Fruit fly (Drosophila melanogaster): ENCODE results near the gene sturkopf.

sturkopf gene

DNA sequence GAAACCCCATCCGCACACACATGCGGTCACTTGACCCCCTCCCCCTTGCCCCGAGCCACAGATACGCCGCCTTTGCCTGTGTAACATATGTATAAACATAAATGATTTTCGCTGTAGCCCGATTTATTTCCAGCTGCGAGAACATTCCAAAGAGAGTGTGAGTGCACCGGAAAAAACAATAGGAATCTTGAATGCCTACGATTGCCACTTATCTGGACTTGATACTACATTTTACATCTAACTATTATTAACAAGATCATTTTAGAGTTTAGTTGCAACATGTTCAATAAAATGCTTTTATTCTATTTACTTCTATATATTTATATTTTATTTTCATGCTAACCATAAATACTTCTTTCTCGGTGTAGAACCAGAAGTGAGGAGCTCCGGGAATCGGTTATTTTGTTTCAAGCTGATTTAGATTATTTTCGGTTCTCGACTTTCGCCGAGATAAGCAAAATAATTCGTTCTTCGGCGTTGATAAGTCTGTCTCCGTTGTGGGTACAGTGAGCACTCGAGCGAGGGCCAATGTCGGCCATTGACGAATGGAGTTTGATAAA lies 13.0 kb downstream of the sturkopf start (continued):
- TF ChIP-seq GATAd (GFP tag; optimal IDR thresholded peaks at IDR 0.05) = no peak

DNA sequence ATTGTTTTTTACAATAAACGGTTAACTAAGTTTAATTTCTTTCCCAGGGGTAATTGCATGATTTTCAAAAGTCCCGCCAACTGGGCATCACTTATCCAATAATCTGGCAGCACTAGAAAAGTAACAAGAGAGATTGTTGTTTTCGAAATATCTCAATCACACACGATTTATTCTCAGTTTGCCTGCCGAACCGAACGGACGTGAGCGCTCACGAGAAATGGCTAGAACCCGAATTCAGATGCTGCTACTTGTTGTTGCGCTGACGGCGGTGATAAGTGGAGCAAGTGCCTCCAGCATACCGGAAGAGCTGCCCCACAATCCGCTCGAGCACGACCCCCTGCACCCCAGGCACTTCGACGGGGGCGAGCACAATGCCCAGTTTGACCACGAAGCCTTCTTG lies 14.7 kb downstream of the sturkopf start, which contains the start of gene scf:
TSS of gene scf (plus strand) at position 164 of the 400 bp plus-strand sequence.
- TF ChIP-seq br (GFP tag; optimal IDR thresholded peaks at IDR 0.05) (no peak), HLH106 (tag; optimal IDR thresholded peaks at IDR 0.05) (no peak), Dif (GFP tag; optimal IDR thresholded peaks at IDR 0.05; ENCODE audit: partially characterized antibody) (peak; percentile 57), woc (GFP tag; optimal IDR thresholded peaks at IDR 0.05) (peak; percentile 4), Rel (GFP tag; optimal IDR thresholded peaks at IDR 0.05) (no peak), Rel (tag; optimal IDR thresholded peaks at IDR 0.05) (peak; percentile 58), fru (GFP tag; optimal IDR thresholded peaks at IDR 0.05) (peak; percentile 99), Myc (optimal IDR thresholded peaks at IDR 0.05) (peak; percentile 63), Sp1 (GFP tag; optimal IDR thresholded peaks at IDR 0.05) (peak; percentile 22)

DNA sequence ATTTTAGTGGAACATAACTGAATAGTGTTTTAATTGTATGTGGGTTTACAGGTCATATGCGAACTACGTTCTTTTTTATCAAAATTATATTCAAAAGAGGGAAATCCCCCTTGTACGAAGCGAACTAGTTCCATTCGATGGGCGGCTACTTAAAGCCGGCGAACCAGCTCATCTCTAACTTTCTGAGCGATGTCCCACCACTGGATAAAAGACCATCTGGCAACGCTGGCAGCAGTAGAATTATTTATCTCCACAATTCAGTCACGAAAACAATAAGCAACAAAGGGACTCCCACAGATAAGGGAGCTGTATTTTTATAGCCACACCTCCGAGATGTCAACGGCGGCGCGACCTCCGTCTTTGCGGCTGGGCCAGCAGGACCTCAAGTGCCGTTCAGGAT lies 17.5 kb downstream of the sturkopf start, which contains the start of gene Rabex-5:
TSS of gene Rabex-5 (plus strand) at position 221 of the 400 bp plus-strand sequence.
- peak in 1 of 2 experiments; percentile 43 for TF ChIP-seq foxo (GFP tag; optimal IDR thresholded peaks at IDR 0.05)
- TF ChIP-seq jim (GFP tag; optimal IDR thresholded peaks at IDR 0.05) = no peak
- no peak for TF ChIP-seq lola (GFP tag; optimal IDR thresholded peaks at IDR 0.05)
- peak; percentile 18 for TF ChIP-seq Hr83 (GFP tag; optimal IDR thresholded peaks at IDR 0.05; ENCODE audit: poor library complexity, severe bottlenecking)
- TF ChIP-seq psq (GFP tag; optimal IDR thresholded peaks at IDR 0.05) = no peak
- TF ChIP-seq fru (GFP tag; optimal IDR thresholded peaks at IDR 0.05) = no peak
- no peak for TF ChIP-seq CrebA (GFP tag; optimal IDR thresholded peaks at IDR 0.05; ENCODE audit: borderline replicate concordance)
- peak; percentile 28 for TF ChIP-seq rgr (GFP tag; optimal IDR thresholded peaks at IDR 0.05)
- no peak for TF ChIP-seq OdsH (GFP tag; optimal IDR thresholded peaks at IDR 0.05)
- peak; percentile 33 for TF ChIP-seq HLH106 (tag; optimal IDR thresholded peaks at IDR 0.05)
- no peak for TF ChIP-seq dmrt93B (GFP tag; optimal IDR thresholded peaks at IDR 0.05)
- TF ChIP-seq ey (GFP tag; optimal IDR thresholded peaks at IDR 0.05) = peak; percentile 16
- TF ChIP-seq tai (GFP tag; optimal IDR thresholded peaks at IDR 0.05) = no peak
- TF ChIP-seq Abd-B (GFP tag; optimal IDR thresholded peaks at IDR 0.05) = no peak
- no peak for TF ChIP-seq Dif (GFP tag; optimal IDR thresholded peaks at IDR 0.05; ENCODE audit: partially characterized antibody)
- no peak for TF ChIP-seq Hnf4 (GFP tag; optimal IDR thresholded peaks at IDR 0.05)
- TF ChIP-seq woc (GFP tag; optimal IDR thresholded peaks at IDR 0.05) = peak; percentile 55
- TF ChIP-seq br (GFP tag; optimal IDR thresholded peaks at IDR 0.05) = no peak
- no peak for TF ChIP-seq brk (GFP tag; optimal IDR thresholded peaks at IDR 0.05)
- no peak for TF ChIP-seq Rel (GFP tag; optimal IDR thresholded peaks at IDR 0.05)
- TF ChIP-seq Rel (tag; optimal IDR thresholded peaks at IDR 0.05) = peak; percentile 100
- no peak for TF ChIP-seq dsf (GFP tag; optimal IDR thresholded peaks at IDR 0.05; ENCODE audit: borderline replicate concordance)
- TF ChIP-seq Myc (optimal IDR thresholded peaks at IDR 0.05) = no peak
- TF ChIP-seq CG32264 (GFP tag; optimal IDR thresholded peaks at IDR 0.05) = no peak
- no peak for TF ChIP-seq GATAd (GFP tag; optimal IDR thresholded peaks at IDR 0.05)
- TF ChIP-seq N (GFP tag; optimal IDR thresholded peaks at IDR 0.05) = no peak

DNA sequence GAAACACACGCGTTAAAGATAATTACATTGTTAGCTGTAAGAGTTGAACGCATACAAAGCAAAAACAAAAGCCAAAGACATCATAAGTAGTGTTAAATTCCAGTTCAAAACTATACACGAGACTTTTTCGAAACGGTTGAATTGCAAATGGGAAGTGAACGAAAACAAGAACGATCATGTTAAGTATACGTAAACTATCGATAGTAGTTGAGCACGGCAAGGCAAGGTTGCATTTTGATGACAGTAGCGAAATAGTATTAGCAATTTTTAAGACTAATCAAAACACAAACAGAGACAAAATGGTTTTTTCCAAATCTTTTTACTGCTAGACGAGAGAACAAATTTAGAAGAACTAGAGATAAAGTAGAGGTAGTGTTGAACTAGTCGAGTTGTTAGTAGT lies 18.3 kb downstream of the sturkopf start:
- no peak for TF ChIP-seq brk (GFP tag; optimal IDR thresholded peaks at IDR 0.05)
- TF ChIP-seq br (GFP tag; optimal IDR thresholded peaks at IDR 0.05) = no peak
- TF ChIP-seq N (GFP tag; optimal IDR thresholded peaks at IDR 0.05) = no peak
- no peak for TF ChIP-seq dmrt93B (GFP tag; optimal IDR thresholded peaks at IDR 0.05)
- no peak for TF ChIP-seq lola (GFP tag; optimal IDR thresholded peaks at IDR 0.05)
- no peak for TF ChIP-seq Hnf4 (GFP tag; optimal IDR thresholded peaks at IDR 0.05)
- TF ChIP-seq ey (GFP tag; optimal IDR thresholded peaks at IDR 0.05) = no peak
- TF ChIP-seq pan (optimal IDR thresholded peaks at IDR 0.05) = no peak
- no peak for TF ChIP-seq HLH106 (tag; optimal IDR thresholded peaks at IDR 0.05)
- TF ChIP-seq dl (GFP tag; optimal IDR thresholded peaks at IDR 0.05; ENCODE audit: insufficient read depth in 1 of 2, partially characterized antibody in 2 of 2) = no peak

DNA sequence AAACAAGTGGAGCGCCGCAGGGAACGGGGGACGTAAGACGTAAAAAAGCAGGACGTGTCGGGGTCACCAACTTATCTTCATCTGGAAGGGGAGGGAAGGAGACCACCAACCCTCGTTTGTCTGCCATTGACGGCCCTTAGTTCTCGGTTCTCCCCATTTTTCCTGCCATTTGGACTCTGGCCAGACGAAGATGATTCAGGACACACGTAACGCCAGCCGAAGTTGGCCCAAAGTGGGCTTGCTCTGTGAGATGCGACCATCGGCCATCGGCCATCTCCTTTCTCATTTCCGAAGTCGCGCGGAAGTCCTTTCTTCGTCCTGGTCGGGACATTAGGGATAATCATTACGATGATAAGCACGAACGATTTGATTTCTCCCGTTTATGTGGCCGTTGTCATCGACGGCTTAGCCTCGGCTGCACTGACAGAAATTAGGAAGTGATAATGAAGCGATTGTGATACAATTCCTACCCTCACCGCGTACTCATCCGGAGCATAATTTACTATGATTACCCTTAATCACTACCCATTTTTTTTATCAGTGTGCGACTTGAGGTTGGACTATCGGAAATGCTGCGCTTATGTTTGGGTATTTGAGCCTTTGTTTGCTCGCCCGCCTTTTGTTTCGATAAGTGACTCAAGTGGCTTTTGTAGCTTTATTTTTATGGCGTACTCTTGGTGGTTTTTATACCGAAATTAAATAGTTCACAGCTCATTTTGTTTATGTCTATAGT lies 32.1 kb downstream of the sturkopf start:
- TF ChIP-seq GATAd (GFP tag; optimal IDR thresholded peaks at IDR 0.05) (no peak), foxo (GFP tag; optimal IDR thresholded peaks at IDR 0.05) (no peak), sv (GFP tag; optimal IDR thresholded peaks at IDR 0.05) (no peak), HLH106 (tag; optimal IDR thresholded peaks at IDR 0.05) (no peak), Myc (optimal IDR thresholded peaks at IDR 0.05) (no peak), Vsx2 (GFP tag; optimal IDR thresholded peaks at IDR 0.05; ENCODE audit: partially characterized antibody) (no peak), Hr83 (GFP tag; optimal IDR thresholded peaks at IDR 0.05; ENCODE audit: poor library complexity, severe bottlenecking) (no peak), Hnf4 (GFP tag; optimal IDR thresholded peaks at IDR 0.05) (no peak), tai (GFP tag; optimal IDR thresholded peaks at IDR 0.05) (no peak), usp (GFP tag; optimal IDR thresholded peaks at IDR 0.05) (no peak), fru (GFP tag; optimal IDR thresholded peaks at IDR 0.05) (no peak), Dfd (GFP tag; optimal IDR thresholded peaks at IDR 0.05) (no peak), Abd-B (GFP tag; optimal IDR thresholded peaks at IDR 0.05) (no peak), woc (GFP tag; optimal IDR thresholded peaks at IDR 0.05) (no peak), CG32264 (GFP tag; optimal IDR thresholded peaks at IDR 0.05) (no peak), Hr78 (GFP tag; optimal IDR thresholded peaks at IDR 0.05) (no peak), ey (GFP tag; optimal IDR thresholded peaks at IDR 0.05) (no peak)

Measured in whole organism, wandering third instar larva.